Worm (Caenorhabditis elegans): ENCODE results near the gene F07A11.5.

The F07A11.5 gene

DNA sequence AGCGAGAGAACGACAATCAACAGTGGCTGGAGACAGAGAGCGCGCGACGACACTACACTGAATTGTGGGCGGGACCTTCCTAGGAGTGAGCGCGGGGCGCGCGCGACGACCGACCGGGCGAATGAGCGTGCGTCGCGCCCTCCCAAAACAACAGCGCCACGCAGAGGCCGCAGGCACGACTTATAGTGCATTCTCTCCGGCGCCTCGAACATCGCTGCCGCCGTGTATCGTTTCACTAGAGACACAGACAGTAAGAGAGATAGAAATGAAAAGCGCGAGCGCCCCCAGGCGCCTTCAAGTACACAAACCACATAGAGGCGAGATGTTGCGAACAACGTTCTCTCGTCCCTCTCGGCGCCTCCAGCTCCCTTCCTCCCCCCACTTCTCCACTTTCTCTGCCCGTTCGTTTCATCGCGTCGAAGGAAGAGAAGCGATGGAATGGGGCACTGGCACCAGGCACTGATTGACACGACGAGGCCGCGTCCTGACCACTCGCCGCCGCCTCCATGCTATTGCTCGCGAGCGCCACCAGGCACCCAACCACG lies 7.9 kb downstream of the F07A11.5 start (continued):
- TF ChIP-seq nhr-120 (GFP tag; IDR thresholded peaks at IDR 0.05) (no peak), tbx-9 (tag; optimal IDR thresholded peaks at IDR 0.05; ENCODE audit: borderline replicate concordance) (no peak), repo-1 (tag; optimal IDR thresholded peaks at IDR 0.05) (peak; percentile 39), egl-18 (GFP tag; IDR thresholded peaks at IDR 0.05) (peak; percentile 80), nfyb-1 (GFP tag; IDR thresholded peaks at IDR 0.05) (peak; percentile 79), ekl-4 (GFP tag; IDR thresholded peaks at IDR 0.05) (peak; percentile 49; the same call in 1 of the 2 replicates), zim-3 (tag; optimal IDR thresholded peaks at IDR 0.05) (no peak), F39B2.1 (GFP tag; IDR thresholded peaks at IDR 0.05) (no peak), lsl-1 (GFP tag; optimal IDR thresholded peaks at IDR 0.05) (no peak), rcor-1 (GFP tag; IDR thresholded peaks at IDR 0.05) (no peak), let-526 (GFP tag; IDR thresholded peaks at IDR 0.05) (no peak), D2030.7 (GFP tag; IDR thresholded peaks at IDR 0.05) (no peak), hmg-20 (GFP tag; IDR thresholded peaks at IDR 0.05) (0 out of 2 replicates have a peak, but pooled peaks have one; percentile 44), bed-1 (GFP tag; IDR thresholded peaks at IDR 0.05) (no peak), tbp1 (GFP tag; optimal IDR thresholded peaks at IDR 0.05) (peak; percentile 39), F37B4.10 (GFP tag; IDR thresholded peaks at IDR 0.05) (0 out of 2 replicates have a peak, but pooled peaks have one; percentile 12), ztf-18 (tag; optimal IDR thresholded peaks at IDR 0.05) (peak; percentile 55), madf-3 (GFP tag; IDR thresholded peaks at IDR 0.05) (0 out of 2 replicates have a peak, but pooled peaks have one; percentile 36), ceh-58 (GFP tag; IDR thresholded peaks at IDR 0.05) (no peak), ccch-3 (GFP tag; optimal IDR thresholded peaks at IDR 0.05) (no peak), ztf-6 (GFP tag; IDR thresholded peaks at IDR 0.05) (no peak), egl-44 (GFP tag; IDR thresholded peaks at IDR 0.05) (peak; percentile 72; the same call in 1 of the 2 replicates), C06A6.2 (GFP tag; conservative IDR thresholded peaks at IDR 0.05) (no peak), F10E7.11 (tag; optimal IDR thresholded peaks at IDR 0.05) (no peak), let-607 (tag; optimal IDR thresholded peaks at IDR 0.05) (peak; percentile 51 to 68), somi-1 (GFP tag; optimal IDR thresholded peaks at IDR 0.05) (peak; percentile 77), sptf-2 (GFP tag; optimal IDR thresholded peaks at IDR 0.05) (no peak), aptf-2 (GFP tag; conservative IDR thresholded peaks at IDR 0.05) (no peak), nhr-179 (tag; optimal IDR thresholded peaks at IDR 0.05) (no peak), unc-130 (GFP tag; optimal IDR thresholded peaks at IDR 0.05) (no peak), hmg-1.2 (GFP tag; IDR thresholded peaks at IDR 0.05) (peak; percentile 85), ceh-91 (GFP tag; IDR thresholded peaks at IDR 0.05) (no peak), ztf-3 (GFP tag; optimal IDR thresholded peaks at IDR 0.05) (no peak), nhr-80 (tag; optimal IDR thresholded peaks at IDR 0.05) (peak; percentile 100), nfya-2 (GFP tag; IDR thresholded peaks at IDR 0.05) (no peak), bed-2 (GFP tag; IDR thresholded peaks at IDR 0.05) (0 out of 2 replicates have a peak, but pooled peaks have one; percentile 53), F55B11.4 (tag; optimal IDR thresholded peaks at IDR 0.05; ENCODE audit: borderline replicate concordance, insufficient read depth) (no peak), fkh-3 (tag; optimal IDR thresholded peaks at IDR 0.05) (no peak), hsf-1 (GFP tag; IDR thresholded peaks at IDR 0.05) (no peak), B0035.1 (tag; optimal IDR thresholded peaks at IDR 0.05) (peak; percentile 76), gei-17 (GFP tag; optimal IDR thresholded peaks at IDR 0.05) (peak; percentile 61), pha-4 (tag; optimal IDR thresholded peaks at IDR 0.05) (no peak)

All from whole organism, young adult.